Fruit fly (Drosophila melanogaster) whole organism, prepupa: Measurements from ENCODE around the gene ND-49L.
A peak's percentile ranks its signal among the peaks of the same experiment; 100 is the strongest.

Experiments used
- Blimp-1 ChIP-seq: fragments of 200-800 bp; sonication (Bioruptor generic); optimal IDR thresholded peaks from 3 replicates; lab custom pipeline; 2017; ENCODE audit warnings: missing biosample characterization, missing genetic modification characterization, mild to moderate bottlenecking, moderate library complexity, missing genetic modification reagents
- CG10631 ChIP-seq: fragments of 200-800 bp; sonication (Bioruptor generic); optimal IDR thresholded peaks from 2 replicates; lab custom pipeline; 2016; ENCODE audit warnings: missing biosample characterization, missing genetic modification characterization
- CG10669 ChIP-seq: fragments of 200-800 bp; sonication (Bioruptor generic); optimal IDR thresholded peaks from 3 replicates; lab custom pipeline; 2018; ENCODE audit warnings: missing biosample characterization, mild to moderate bottlenecking, missing genetic modification characterization, moderate library complexity
- CG11294 ChIP-seq: fragments of 200-800 bp; sonication (Bioruptor generic); IDR thresholded peaks from 2 replicates; pipeline ENCODE4 v1.3.6; 2022; ENCODE audit warnings: missing biosample characterization, missing genetic modification characterization
- CG11902 ChIP-seq: fragments of 200-800 bp; sonication (Bioruptor generic); optimal IDR thresholded peaks from 3 replicates; lab custom pipeline; 2016; ENCODE audit warnings: missing biosample characterization, missing genetic modification characterization
- CG15336 ChIP-seq: fragments of 200-800 bp; sonication (Bioruptor generic); IDR thresholded peaks from 2 replicates; pipeline ENCODE4 v1.3.6; 2022; ENCODE audit warnings: missing biosample characterization, missing genetic modification characterization
- CG1621 ChIP-seq: fragments of 200-800 bp; sonication (Bioruptor generic); optimal IDR thresholded peaks from 3 replicates; lab custom pipeline; 2018; ENCODE audit warnings: missing biosample characterization, mild to moderate bottlenecking, missing genetic modification characterization
- CG31627 ChIP-seq: fragments of 200-800 bp; sonication (Bioruptor generic); optimal IDR thresholded peaks from 3 replicates; lab custom pipeline; 2016; ENCODE audit warnings: missing biosample characterization, missing genetic modification characterization
- CG32006 ChIP-seq: fragments of 200-800 bp; sonication (Bioruptor generic); optimal IDR thresholded peaks from 3 replicates; lab custom pipeline; 2017; ENCODE audit warnings: missing biosample characterization, mild to moderate bottlenecking, missing genetic modification characterization
- CG34406 ChIP-seq: fragments of 200-800 bp; sonication (Bioruptor generic); optimal IDR thresholded peaks from 3 replicates; lab custom pipeline; 2016; ENCODE audit warnings: missing biosample characterization, missing genetic modification characterization
- CG6276 ChIP-seq: fragments of 200-800 bp; sonication (Bioruptor generic); optimal IDR thresholded peaks from 2 replicates; lab custom pipeline; 2017; ENCODE audit warnings: missing biosample characterization, mild to moderate bottlenecking, missing genetic modification characterization
- CG6854 ChIP-seq: fragments of 200-800 bp; sonication (Bioruptor generic); optimal IDR thresholded peaks from 2 replicates; lab custom pipeline; 2017; ENCODE audit warnings: missing biosample characterization, mild to moderate bottlenecking, missing genetic modification characterization
- CG7368 ChIP-seq: fragments of 200-800 bp; sonication (Bioruptor generic); optimal IDR thresholded peaks from 3 replicates; lab custom pipeline; 2016; ENCODE audit warnings: missing biosample characterization, missing genetic modification characterization
- CG9139 ChIP-seq: fragments of 200-800 bp; sonication (Bioruptor generic); optimal IDR thresholded peaks from 3 replicates; lab custom pipeline; 2017; ENCODE audit warnings: missing biosample characterization, mild to moderate bottlenecking, missing genetic modification characterization
- Eip75B ChIP-seq: fragments of 200-800 bp; sonication (Bioruptor generic); optimal IDR thresholded peaks from 3 replicates; lab custom pipeline; 2016; ENCODE audit warnings: missing biosample characterization, missing genetic modification characterization
- Ets96B ChIP-seq: fragments of 200-800 bp; optimal IDR thresholded peaks from 2 replicates; lab custom pipeline; 2019; ENCODE audit warnings: missing biosample characterization, mild to moderate bottlenecking, missing genetic modification characterization, moderate library complexity
- Hr38 ChIP-seq: sonication (Bioruptor generic); optimal IDR thresholded peaks from 2 replicates; lab custom pipeline; 2016; ENCODE audit warnings: missing biosample characterization, missing genetic modification characterization
- Lpt ChIP-seq: fragments of 200-800 bp; sonication (Bioruptor generic); optimal IDR thresholded peaks from 3 replicates; lab custom pipeline; 2016; ENCODE audit warnings: missing biosample characterization, missing genetic modification characterization
- Sox102F ChIP-seq: fragments of 200-800 bp; sonication (Bioruptor generic); optimal IDR thresholded peaks from 2 replicates; lab custom pipeline; 2016; ENCODE audit warnings: missing biosample characterization, mild to moderate bottlenecking, missing genetic modification characterization
- Sox14 ChIP-seq: fragments of 200-800 bp; sonication (Bioruptor generic); optimal IDR thresholded peaks from 3 replicates; lab custom pipeline; 2016; ENCODE audit warnings: missing biosample characterization, missing genetic modification characterization
- cyc ChIP-seq: fragments of 200-800 bp; sonication (Bioruptor generic); optimal IDR thresholded peaks from 3 replicates; lab custom pipeline; 2016; ENCODE audit warnings: missing biosample characterization, missing genetic modification characterization
- dsx ChIP-seq: fragments of 200-800 bp; optimal IDR thresholded peaks from 3 replicates; lab custom pipeline; 2019; ENCODE audit warnings: missing biosample characterization, mild to moderate bottlenecking, missing genetic modification characterization, moderate library complexity; ENCODE audit not compliant: poor library complexity, severe bottlenecking
- eg ChIP-seq: fragments of 200-800 bp; sonication (Bioruptor generic); IDR thresholded peaks from 3 replicates; pipeline ENCODE4 v1.3.6; 2022; ENCODE audit warnings: missing biosample characterization, missing genetic modification characterization
- fd85E ChIP-seq: fragments of 200-800 bp; sonication (Bioruptor generic); optimal IDR thresholded peaks from 3 replicates; lab custom pipeline; 2016; ENCODE audit warnings: missing biosample characterization, missing genetic modification characterization
- net ChIP-seq: fragments of 200-800 bp; sonication (Bioruptor generic); optimal IDR thresholded peaks from 3 replicates; lab custom pipeline; 2016; ENCODE audit warnings: missing biosample characterization, missing genetic modification characterization
- pdm3 ChIP-seq: fragments of 200-800 bp; sonication (Bioruptor generic); optimal IDR thresholded peaks from 3 replicates; lab custom pipeline; 2016; ENCODE audit warnings: missing biosample characterization, missing genetic modification characterization
- spab ChIP-seq: fragments of 200-800 bp; sonication (Bioruptor generic); optimal IDR thresholded peaks from 2 replicates; lab custom pipeline; 2017; ENCODE audit warnings: missing biosample characterization, mild to moderate bottlenecking, missing genetic modification characterization, missing genetic modification reagents
- svp ChIP-seq: fragments of 200-800 bp; sonication (Bioruptor generic); peaks from one replicate; lab custom pipeline; 2016; ENCODE audit warnings: missing biosample characterization, missing genetic modification characterization
- vri ChIP-seq: fragments of 200-800 bp; sonication (Bioruptor generic); optimal IDR thresholded peaks from 3 replicates; lab custom pipeline; 2016; ENCODE audit warnings: missing biosample characterization, mild to moderate bottlenecking, missing genetic modification characterization

Gene ND-49L

dm6 chr3R:25388522-25388921 is 30.4 kb downstream of the ND-49L start (continued):
- TF ChIP-seq Sox14 (no peak), CG10669 (GFP tag; lab: Kevin White, UChicago) (no peak), CG6276 (GFP tag; lab: Kevin White, UChicago) (no peak), CG1621 (tag; lab: Kevin White, UChicago) (no peak), Lpt (GFP tag; lab: Kevin White, UChicago) (no peak), Hr38 (no peak), CG7368 (GFP tag; lab: Kevin White, UChicago) (no peak), fd85E (GFP tag; lab: Kevin White, UChicago) (no peak), CG34406 (GFP tag; lab: Kevin White, UChicago) (peak; percentile 42), cyc (GFP tag; lab: Kevin White, UChicago) (no peak), CG32006 (GFP tag; lab: Kevin White, UChicago) (peak; percentile 58), Sox102F (GFP tag; lab: Kevin White, UChicago) (no peak), CG15336 (GFP tag; lab: Robert Waterston, UW) (peak; percentile 57; the same call in 1 of the 2 replicates), eg (GFP tag; lab: Robert Waterston, UW) (peak; percentile 64; the same call in 2 of the 3 replicates), Eip75B (GFP tag; lab: Kevin White, UChicago) (no peak), CG11902 (GFP tag; lab: Kevin White, UChicago) (no peak), Blimp-1 (GFP tag; lab: Kevin White, UChicago) (no peak), CG31627 (GFP tag; lab: Kevin White, UChicago) (no peak), vri (GFP tag; lab: Kevin White, UChicago) (no peak), net (GFP tag; lab: Kevin White, UChicago) (no peak), CG10631 (peak; percentile 31), CG11294 (GFP tag; lab: Robert Waterston, UW) (no peak), CG6854 (no peak), Ets96B (tag; lab: Kevin White, UChicago) (no peak), spab (GFP tag; lab: Kevin White, UChicago) (no peak), CG9139 (GFP tag; lab: Kevin White, UChicago) (no peak)

DNA sequence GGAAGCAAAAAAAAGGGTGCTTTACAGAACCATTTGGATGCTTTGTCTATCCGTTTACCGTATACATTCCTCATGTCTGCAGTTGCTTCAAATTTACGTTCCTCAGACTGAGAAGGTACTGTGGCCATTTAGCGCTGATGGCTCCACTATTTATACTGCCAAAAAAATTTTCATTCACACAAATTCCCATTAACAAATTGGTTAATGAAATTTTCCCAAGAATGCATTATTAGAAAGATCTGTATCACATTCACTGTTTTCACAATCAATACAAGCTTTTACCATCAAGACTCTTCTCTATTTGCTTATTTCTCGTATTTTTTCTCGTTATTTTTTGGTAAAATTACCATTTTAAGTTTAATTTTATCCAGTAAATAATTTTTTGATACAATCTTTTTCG is 42.5 kb downstream of the ND-49L start, which contains the start of gene Muc96D:
Gene Muc96D (minus strand): TSS at position 101 of the 400 bp plus-strand sequence.
- TF ChIP-seq Lpt (GFP tag; lab: Kevin White, UChicago) (no peak), pdm3 (GFP tag; lab: Kevin White, UChicago) (no peak), svp (GFP tag; lab: Kevin White, UChicago) (no peak), CG10631 (no peak), Blimp-1 (GFP tag; lab: Kevin White, UChicago) (no peak), dsx (GFP tag; lab: Kevin White, UChicago) (no peak), CG9139 (GFP tag; lab: Kevin White, UChicago) (no peak)
